Fruit fly (Drosophila melanogaster): ENCODE measurements around the gene Sfp33A3.

DNA sequence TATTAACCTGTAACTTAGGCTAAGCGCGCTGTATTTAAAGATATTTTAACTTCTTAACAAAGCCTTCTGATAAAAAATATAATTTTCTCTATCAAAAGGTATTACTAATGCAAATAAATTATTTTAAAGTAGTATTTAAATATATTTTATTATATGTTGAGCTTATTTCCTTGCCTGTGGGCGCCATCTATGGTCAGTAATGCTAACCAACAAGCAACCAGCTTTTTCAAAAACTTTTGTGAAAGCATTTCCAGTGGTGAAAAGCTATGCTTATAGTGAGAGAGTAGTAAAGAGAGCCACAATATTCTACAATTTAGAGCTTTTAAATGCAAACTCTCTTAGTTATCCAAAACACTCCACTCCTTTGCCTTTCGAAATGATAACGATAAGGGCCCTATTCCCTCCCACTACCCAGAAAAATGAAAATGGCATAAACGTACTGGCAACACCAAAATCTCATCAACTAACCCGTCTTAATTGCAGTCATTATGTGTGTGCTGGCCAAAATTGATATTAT is 39.2 kb downstream of the Sfp33A3 start:
- TF ChIP-seq cnc (optimal IDR thresholded peaks at IDR 0.05), result no peak
- TF ChIP-seq CG12768 (GFP tag; optimal IDR thresholded peaks at IDR 0.05), result no peak
- no peak for TF ChIP-seq CG1620 (GFP tag; optimal IDR thresholded peaks at IDR 0.05)
- TF ChIP-seq CG14711 (tag; optimal IDR thresholded peaks at IDR 0.05), result no peak
- TF ChIP-seq CG7101 (tag; optimal IDR thresholded peaks at IDR 0.05), result no peak
- no peak for TF ChIP-seq Crg-1 (GFP tag; optimal IDR thresholded peaks at IDR 0.05)
- no peak for TF ChIP-seq kay (GFP tag; ENCODE audit: borderline replicate concordance)
- no peak for TF ChIP-seq pad (GFP tag; optimal IDR thresholded peaks at IDR 0.05)
- TF ChIP-seq cic (GFP tag; optimal IDR thresholded peaks at IDR 0.05), result no peak
- TF ChIP-seq CG11617 (GFP tag; optimal IDR thresholded peaks at IDR 0.05), result no peak
- no peak for TF ChIP-seq CG5204 (GFP tag; optimal IDR thresholded peaks at IDR 0.05)
- no peak for TF ChIP-seq tj (GFP tag; optimal IDR thresholded peaks at IDR 0.05)
- no peak for TF ChIP-seq toe (GFP tag; optimal IDR thresholded peaks at IDR 0.05)
- no peak for TF ChIP-seq Mnt (GFP tag; optimal IDR thresholded peaks at IDR 0.05)

Measured in whole organism, adult.